Worm (Caenorhabditis elegans): ENCODE results near the gene fbxa-95.

Gene fbxa-95

ce11 chrV:15621518-15621917 lies 50.2 kb downstream of the fbxa-95 start, which contains the start of gene C55A1.1:
TSS of gene C55A1.1 (plus strand) at chrV:15621818.
- TF ChIP-seq lin-32 (GFP tag; optimal IDR thresholded peaks at IDR 0.05) (no peak), ces-1 (GFP tag; optimal IDR thresholded peaks at IDR 0.05) (no peak), mab-5 (tag; optimal IDR thresholded peaks at IDR 0.05) (no peak), unc-39 (tag; optimal IDR thresholded peaks at IDR 0.05) (no peak), drap-1 (GFP tag; optimal IDR thresholded peaks at IDR 0.05) (no peak), flh-1 (GFP tag; optimal IDR thresholded peaks at IDR 0.05) (no peak), zip-8 (tag; optimal IDR thresholded peaks at IDR 0.05) (no peak), lsy-2 (tag; optimal IDR thresholded peaks at IDR 0.05) (no peak), nhr-28 (tag; optimal IDR thresholded peaks at IDR 0.05) (no peak)
